Fruit fly (Drosophila melanogaster) whole organism, adult: ENCODE results near the gene Orc2.

Source experiments
- CG11617 ChIP-seq: fragments of 200-800 bp; sonication (Bioruptor generic); optimal IDR thresholded peaks from 2 replicates; lab custom pipeline; 2017; ENCODE audit warnings: mild to moderate bottlenecking, missing biosample characterization, missing genetic modification reagents, missing genetic modification characterization
- CG12768 ChIP-seq: fragments of 200-800 bp; sonication (Bioruptor generic); optimal IDR thresholded peaks from 2 replicates; lab custom pipeline; 2017; ENCODE audit warnings: missing biosample characterization, missing genetic modification characterization, mild to moderate bottlenecking, moderate library complexity, missing genetic modification reagents
- CG14711 ChIP-seq: fragments of 200-800 bp; sonication (Bioruptor generic); optimal IDR thresholded peaks from 2 replicates; lab custom pipeline; 2018; ENCODE audit warnings: missing biosample characterization, mild to moderate bottlenecking, missing genetic modification characterization, moderate library complexity
- CG1620 ChIP-seq: fragments of 200-800 bp; sonication (Bioruptor generic); optimal IDR thresholded peaks from 2 replicates; lab custom pipeline; 2016; ENCODE audit warnings: missing biosample characterization, missing genetic modification characterization
- CG33017 ChIP-seq: fragments of 200-800 bp; sonication (Bioruptor generic); optimal IDR thresholded peaks from 2 replicates; lab custom pipeline; 2018; ENCODE audit warnings: missing biosample characterization, mild to moderate bottlenecking, missing genetic modification characterization, moderate library complexity
- CG5204 ChIP-seq: fragments of 200-800 bp; sonication (Bioruptor generic); optimal IDR thresholded peaks from 2 replicates; lab custom pipeline; 2016; ENCODE audit warnings: missing biosample characterization, missing genetic modification characterization
- CG7045 ChIP-seq: fragments of 200-800 bp; sonication (Bioruptor generic); optimal IDR thresholded peaks from 2 replicates; lab custom pipeline; 2017; ENCODE audit warnings: missing biosample characterization, mild to moderate bottlenecking, missing genetic modification characterization
- CG7101 ChIP-seq: fragments of 200-800 bp; sonication (Bioruptor generic); optimal IDR thresholded peaks from 2 replicates; lab custom pipeline; 2018; ENCODE audit warnings: missing biosample characterization, mild to moderate bottlenecking, missing genetic modification characterization, moderate library complexity
- Clk ChIP-seq: fragments of 200-800 bp; sonication (Bioruptor generic); optimal IDR thresholded peaks from 2 replicates; lab custom pipeline; 2017; ENCODE audit warnings: missing biosample characterization, missing genetic modification characterization
- Crg-1 ChIP-seq: fragments of 200-800 bp; sonication (Bioruptor generic); optimal IDR thresholded peaks from 2 replicates; lab custom pipeline; 2016; ENCODE audit warnings: missing biosample characterization, missing genetic modification characterization
- Hr96 ChIP-seq: fragments of 200-800 bp; sonication (Bioruptor generic); optimal IDR thresholded peaks from 2 replicates; lab custom pipeline; 2016; ENCODE audit warnings: missing biosample characterization, missing genetic modification characterization
- Mnt ChIP-seq: fragments of 200-800 bp; sonication (Bioruptor generic); optimal IDR thresholded peaks from 2 replicates; lab custom pipeline; 2016; ENCODE audit warnings: missing biosample characterization, mild to moderate bottlenecking, missing genetic modification characterization
- bab1 ChIP-seq: fragments of 200-800 bp; sonication (Bioruptor generic); optimal IDR thresholded peaks from 3 replicates; lab custom pipeline; 2019; ENCODE audit warnings: missing biosample characterization, mild to moderate bottlenecking, missing genetic modification characterization, moderate library complexity
- cic ChIP-seq: fragments of 200-800 bp; sonication (Bioruptor generic); optimal IDR thresholded peaks from 2 replicates; lab custom pipeline; 2017; ENCODE audit warnings: missing biosample characterization, mild to moderate bottlenecking, missing genetic modification characterization, moderate library complexity
- cnc ChIP-seq, 2 experiments: fragments of >200 bp; optimal IDR thresholded peaks; 2 replicates each; lab custom pipeline; 2017
- kay ChIP-seq: fragments of 200-800 bp; sonication (Bioruptor generic); peaks from one replicate; lab custom pipeline; 2016; ENCODE audit warnings: missing biosample characterization, missing genetic modification characterization, borderline replicate concordance
- ovo ChIP-seq: fragments of 200-800 bp; sonication (Bioruptor generic); optimal IDR thresholded peaks from 2 replicates; lab custom pipeline; 2016; ENCODE audit warnings: missing biosample characterization, missing genetic modification characterization
- pad ChIP-seq: fragments of 200-800 bp; sonication (Bioruptor generic); optimal IDR thresholded peaks from 3 replicates; lab custom pipeline; 2017; ENCODE audit warnings: missing biosample characterization, missing genetic modification characterization, mild to moderate bottlenecking, moderate library complexity, missing genetic modification reagents
- tj ChIP-seq: fragments of 200-800 bp; sonication (Bioruptor generic); optimal IDR thresholded peaks from 3 replicates; lab custom pipeline; 2017; ENCODE audit warnings: missing biosample characterization, mild to moderate bottlenecking, missing genetic modification characterization, moderate library complexity
- toe ChIP-seq: fragments of 200-800 bp; sonication (Bioruptor generic); optimal IDR thresholded peaks from 2 replicates; lab custom pipeline; 2016; ENCODE audit warnings: missing biosample characterization, missing genetic modification characterization

The Orc2 gene

DNA sequence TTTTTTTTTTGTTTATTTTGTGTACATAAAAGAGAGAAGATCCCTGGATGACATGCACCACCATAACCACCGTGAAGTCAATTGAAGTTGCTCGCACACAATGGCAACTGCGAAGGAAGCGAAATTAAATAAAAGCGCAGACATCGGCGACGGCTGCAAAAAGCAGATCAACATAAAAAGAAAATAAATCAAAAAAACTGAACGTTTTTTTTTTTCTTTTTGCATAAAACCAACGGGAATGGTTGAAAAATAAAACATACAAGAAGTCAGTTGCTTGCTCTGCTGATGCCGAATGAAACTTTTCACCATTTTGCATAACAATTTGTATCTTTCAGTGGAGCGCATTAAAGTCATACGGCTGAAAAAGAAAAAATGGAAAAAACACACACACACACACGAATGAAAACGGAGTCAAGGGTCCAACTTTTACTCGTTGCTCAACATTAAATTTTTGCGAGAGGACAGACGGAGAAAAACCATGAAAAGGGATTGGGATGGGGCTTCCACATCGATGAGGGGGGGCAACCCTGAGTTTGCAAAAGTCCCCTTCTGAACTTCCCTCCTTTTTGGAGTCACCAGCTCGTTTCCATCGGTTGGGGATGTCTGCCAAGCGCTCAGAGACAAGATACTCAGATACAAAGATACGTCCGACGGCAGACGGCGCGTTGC lies 41.7 kb downstream of the Orc2 start:
- TF ChIP-seq ovo (no peak), cic (GFP tag; lab: Kevin White, UChicago) (no peak), CG1620 (GFP tag; lab: Kevin White, UChicago) (no peak)

DNA sequence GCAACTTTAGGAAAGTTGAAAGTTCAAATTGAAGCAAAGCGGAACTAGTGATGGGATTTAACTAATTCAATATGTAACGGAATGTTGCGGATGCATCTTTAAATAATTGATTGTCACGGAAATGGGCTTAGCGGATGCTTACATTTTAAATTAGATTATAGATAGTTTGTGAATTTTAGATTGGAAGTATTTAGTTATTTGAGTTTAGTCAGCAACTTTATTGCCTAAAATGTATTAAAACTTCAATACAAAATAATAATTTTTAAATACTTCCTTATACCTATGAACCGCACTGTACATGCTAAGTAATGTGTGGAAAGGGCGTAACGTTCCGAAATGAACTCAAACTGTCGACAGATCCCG lies 42.2 kb downstream of the Orc2 start:
- TF ChIP-seq CG11617 (GFP tag; lab: Kevin White, UChicago) = no peak
- TF ChIP-seq CG33017 = no peak
- TF ChIP-seq CG7045 (GFP tag; lab: Kevin White, UChicago) = no peak
- no peak for TF ChIP-seq cic (GFP tag; lab: Kevin White, UChicago)
- no peak for TF ChIP-seq pad
- no peak for TF ChIP-seq toe (GFP tag; lab: Kevin White, UChicago)
- no peak for TF ChIP-seq CG14711 (tag; lab: Kevin White, UChicago)
- no peak for TF ChIP-seq cnc (optimal IDR thresholded peaks at IDR 0.05; lab: Kevin White, UChicago)
- no peak for TF ChIP-seq ovo
- TF ChIP-seq Mnt (GFP tag; lab: Kevin White, UChicago) = no peak
- TF ChIP-seq Hr96 (GFP tag; lab: Kevin White, UChicago) = no peak
- no peak for TF ChIP-seq bab1 (GFP tag; lab: Kevin White, UChicago)
- TF ChIP-seq CG5204 (GFP tag; lab: Kevin White, UChicago) = no peak
- TF ChIP-seq kay (GFP tag; lab: Kevin White, UChicago) = no peak
- no peak for TF ChIP-seq tj (GFP tag; lab: Kevin White, UChicago)

DNA sequence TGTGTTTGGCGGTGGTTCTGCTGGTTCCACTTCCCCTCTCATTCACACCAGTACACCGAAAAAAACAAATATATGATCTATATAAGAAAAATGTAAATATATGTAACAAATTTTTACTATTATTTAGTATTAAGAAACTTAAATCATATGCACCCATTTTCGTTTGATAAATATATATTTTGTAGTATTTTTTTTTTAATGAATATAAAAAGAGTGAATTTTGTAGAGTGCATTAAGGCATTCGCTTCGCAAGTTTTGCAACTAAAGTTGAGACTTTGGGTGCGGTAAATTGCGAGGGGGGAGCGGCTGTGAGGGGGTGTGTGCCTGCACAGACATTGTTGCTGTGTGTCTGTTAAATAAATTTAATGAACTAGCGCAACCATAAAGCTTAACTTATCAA lies 42.9 kb downstream of the Orc2 start:
- no peak for TF ChIP-seq Mnt (GFP tag; lab: Kevin White, UChicago)

DNA sequence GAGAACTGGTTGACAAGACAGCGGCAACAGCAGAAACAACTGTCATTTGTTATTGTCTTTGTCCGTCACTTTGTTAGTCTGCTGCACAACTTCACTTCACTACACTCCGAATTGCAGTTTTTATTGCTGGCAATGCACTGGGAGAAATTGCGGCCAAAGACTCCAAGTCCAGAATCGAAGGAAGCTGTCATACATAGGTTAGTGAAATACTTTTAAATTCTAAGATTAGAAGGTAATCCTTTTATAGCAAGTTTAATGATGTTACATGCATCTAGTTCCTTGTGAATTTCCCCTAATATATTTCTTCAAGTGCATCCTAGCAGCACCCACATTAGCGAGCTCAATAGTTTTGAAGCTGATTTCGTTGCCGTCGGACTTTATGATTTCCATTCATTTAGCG lies 44.2 kb downstream of the Orc2 start:
- TF ChIP-seq Crg-1 (GFP tag; lab: Kevin White, UChicago) (no peak), CG1620 (GFP tag; lab: Kevin White, UChicago) (no peak), bab1 (GFP tag; lab: Kevin White, UChicago) (no peak), kay (GFP tag; lab: Kevin White, UChicago) (no peak), toe (GFP tag; lab: Kevin White, UChicago) (no peak), CG14711 (tag; lab: Kevin White, UChicago) (no peak), CG7045 (GFP tag; lab: Kevin White, UChicago) (no peak), ovo (no peak), cic (GFP tag; lab: Kevin White, UChicago) (no peak), cnc (optimal IDR thresholded peaks at IDR 0.05; lab: Kevin White, UChicago) (no peak), CG5204 (GFP tag; lab: Kevin White, UChicago) (no peak), tj (GFP tag; lab: Kevin White, UChicago) (no peak), CG12768 (no peak), Mnt (GFP tag; lab: Kevin White, UChicago) (no peak), Clk (GFP tag; lab: Kevin White, UChicago) (no peak)

DNA sequence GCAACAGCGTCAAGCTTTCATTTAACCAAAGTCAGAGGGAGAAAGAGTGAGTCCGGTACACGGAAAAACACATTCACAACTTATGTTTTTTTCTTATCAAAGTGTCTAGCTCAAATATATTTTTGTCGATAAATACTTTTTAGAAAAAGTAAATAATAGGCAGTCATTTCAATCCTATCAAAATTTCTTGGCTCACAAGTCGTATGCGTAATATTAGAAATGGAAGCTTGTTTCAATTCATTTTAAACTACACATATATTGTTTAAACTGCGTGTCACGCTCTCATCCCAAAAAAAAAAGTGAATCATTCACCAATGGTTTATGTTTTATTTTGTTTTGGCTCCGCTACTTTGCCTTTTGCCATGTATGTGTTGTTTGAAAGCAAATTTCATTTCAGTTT lies 45.0 kb downstream of the Orc2 start:
- TF ChIP-seq Hr96 (GFP tag; lab: Kevin White, UChicago) (no peak), kay (GFP tag; lab: Kevin White, UChicago) (no peak), Mnt (GFP tag; lab: Kevin White, UChicago) (no peak)

DNA sequence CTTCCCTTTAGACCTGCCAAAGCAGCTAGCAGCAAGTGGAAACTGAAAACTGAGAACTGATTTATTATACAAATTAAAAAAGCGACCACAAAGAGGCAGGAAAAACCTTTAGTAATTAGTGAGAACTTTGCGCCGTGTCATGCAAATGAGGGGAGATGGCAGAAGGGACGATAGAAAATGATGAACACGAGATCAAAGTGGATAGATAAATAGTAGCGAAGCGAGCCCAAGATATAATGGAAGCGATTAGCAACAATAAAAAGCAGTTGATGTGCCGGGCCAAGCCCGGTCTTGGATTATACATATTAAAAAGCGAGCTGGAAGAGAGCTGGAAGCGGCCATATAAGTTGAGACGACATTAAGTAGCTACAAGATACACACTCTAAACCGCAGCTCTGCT lies 46.5 kb downstream of the Orc2 start:
- TF ChIP-seq kay (GFP tag; lab: Kevin White, UChicago) = no peak
- no peak for TF ChIP-seq CG5204 (GFP tag; lab: Kevin White, UChicago)
- TF ChIP-seq bab1 (GFP tag; lab: Kevin White, UChicago) = no peak
- no peak for TF ChIP-seq Hr96 (GFP tag; lab: Kevin White, UChicago)
- no peak for TF ChIP-seq Crg-1 (GFP tag; lab: Kevin White, UChicago)
- TF ChIP-seq tj (GFP tag; lab: Kevin White, UChicago) = no peak
- TF ChIP-seq CG1620 (GFP tag; lab: Kevin White, UChicago) = no peak
- no peak for TF ChIP-seq cic (GFP tag; lab: Kevin White, UChicago)
- no peak for TF ChIP-seq CG11617 (GFP tag; lab: Kevin White, UChicago)
- no peak for TF ChIP-seq CG7045 (GFP tag; lab: Kevin White, UChicago)
- TF ChIP-seq Clk (GFP tag; lab: Kevin White, UChicago) = no peak
- TF ChIP-seq CG7101 = no peak
- no peak for TF ChIP-seq ovo
- no peak for TF ChIP-seq CG12768
- no peak for TF ChIP-seq cnc (optimal IDR thresholded peaks at IDR 0.05; lab: Kevin White, UChicago)
- TF ChIP-seq Mnt (GFP tag; lab: Kevin White, UChicago) = no peak
- TF ChIP-seq CG14711 (tag; lab: Kevin White, UChicago) = no peak
- TF ChIP-seq toe (GFP tag; lab: Kevin White, UChicago) = no peak
- TF ChIP-seq CG33017 = no peak
- no peak for TF ChIP-seq pad

DNA sequence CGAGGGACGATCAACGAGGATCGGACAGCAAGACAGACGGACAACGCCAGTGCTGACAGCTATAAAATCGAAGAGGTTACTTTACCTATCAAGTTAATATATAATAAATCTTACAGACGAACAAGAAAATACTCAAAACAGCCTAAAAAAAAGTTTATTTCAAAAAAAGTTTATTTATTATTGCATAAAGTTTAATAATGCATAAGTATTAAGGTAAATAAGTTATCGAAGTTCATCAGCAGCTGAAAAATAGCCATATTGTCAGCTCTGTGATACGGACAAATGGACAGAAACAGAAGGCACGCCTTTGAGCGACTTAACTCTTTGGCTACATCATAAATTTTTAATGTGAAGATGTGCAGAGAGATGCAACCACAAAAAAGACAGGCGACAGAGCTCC lies 46.9 kb downstream of the Orc2 start:
- TF ChIP-seq tj (GFP tag; lab: Kevin White, UChicago) (no peak), CG7101 (no peak), CG11617 (GFP tag; lab: Kevin White, UChicago) (no peak), bab1 (GFP tag; lab: Kevin White, UChicago) (no peak), kay (GFP tag; lab: Kevin White, UChicago) (no peak), CG33017 (no peak), cnc (optimal IDR thresholded peaks at IDR 0.05; lab: Kevin White, UChicago) (no peak), CG14711 (tag; lab: Kevin White, UChicago) (no peak), Crg-1 (GFP tag; lab: Kevin White, UChicago) (no peak), CG12768 (no peak), CG5204 (GFP tag; lab: Kevin White, UChicago) (no peak), CG1620 (GFP tag; lab: Kevin White, UChicago) (no peak), Mnt (GFP tag; lab: Kevin White, UChicago) (no peak), Hr96 (GFP tag; lab: Kevin White, UChicago) (no peak), cic (GFP tag; lab: Kevin White, UChicago) (no peak), toe (GFP tag; lab: Kevin White, UChicago) (no peak)
